Worm (Caenorhabditis elegans) whole organism, L3 larva: ENCODE data around the gene vit-6.

Source experiments
- aly-2 ChIP-seq: fragments of 150-350 bp; optimal IDR thresholded peaks from 2 replicates; lab custom pipeline; 2014; ENCODE audit warnings: missing biosample characterization, missing genetic modification characterization
- ama-1 ChIP-seq: fragments of 150-350 bp; optimal IDR thresholded peaks from 2 replicates; lab custom pipeline; 2018
- ceh-16 ChIP-seq: sonication (generic microtip); optimal IDR thresholded peaks from 2 replicates; lab custom pipeline; 2017; ENCODE audit warnings: missing biosample characterization, missing genetic modification characterization
- ceh-28 ChIP-seq: fragments of 150-350 bp; optimal IDR thresholded peaks from 2 replicates; lab custom pipeline; 2014; ENCODE audit warnings: missing biosample characterization, missing genetic modification reagents, missing genetic modification characterization
- ceh-82 ChIP-seq: fragments of 150-350 bp; optimal IDR thresholded peaks from 2 replicates; lab custom pipeline; 2014; ENCODE audit warnings: missing biosample characterization, missing genetic modification characterization
- ceh-9 ChIP-seq: sonication (generic microtip); optimal IDR thresholded peaks from 2 replicates; lab custom pipeline; 2018; ENCODE audit warnings: missing biosample characterization, missing genetic modification characterization
- daf-12 ChIP-seq: fragments of 150-350 bp; optimal IDR thresholded peaks from 2 replicates; lab custom pipeline; 2014; ENCODE audit warnings: missing biosample characterization, missing genetic modification reagents, missing genetic modification characterization
- egl-27 ChIP-seq: sonication (generic microtip); optimal IDR thresholded peaks from 4 replicates; lab custom pipeline; 2017; ENCODE audit warnings: missing biosample characterization, missing genetic modification reagents, missing genetic modification characterization
- egl-5 ChIP-seq: fragments of 150-350 bp; optimal IDR thresholded peaks from 2 replicates; lab custom pipeline; 2017; ENCODE audit warnings: missing biosample characterization, missing genetic modification reagents, missing genetic modification characterization, inconsistent platforms
- elt-1 ChIP-seq: fragments of 150-350 bp; optimal IDR thresholded peaks from 2 replicates; lab custom pipeline; 2014; ENCODE audit warnings: missing biosample characterization, missing genetic modification characterization
- elt-3 ChIP-seq, 3 experiments: fragments of 150-350 bp in 1 of 3; sonication (generic microtip) in 2 of 3; optimal IDR thresholded peaks; 2 replicates in 2 of 3; 4 replicates in 1 of 3; lab custom pipeline; 2014 to 2017; ENCODE audit warnings: missing biosample characterization in 3 of 3, missing genetic modification characterization in 3 of 3
- eor-1 ChIP-seq, 2 experiments: fragments of 150-350 bp; optimal IDR thresholded peaks; 2 replicates each; lab custom pipeline; 2014 to 2018; ENCODE audit warnings: missing biosample characterization in 2 of 2, missing genetic modification characterization in 2 of 2
- fkh-10 ChIP-seq: sonication (generic microtip); optimal IDR thresholded peaks from 2 replicates; lab custom pipeline; 2017; ENCODE audit warnings: missing biosample characterization, missing genetic modification reagents, missing genetic modification characterization
- fkh-2 ChIP-seq: fragments of 150-350 bp; optimal IDR thresholded peaks from 2 replicates; lab custom pipeline; 2014; ENCODE audit warnings: missing biosample characterization, missing genetic modification reagents, missing genetic modification characterization
- fos-1 ChIP-seq: fragments of 150-350 bp; optimal IDR thresholded peaks from 2 replicates; lab custom pipeline; 2014; ENCODE audit warnings: missing biosample characterization, missing genetic modification characterization
- lin-15B ChIP-seq: fragments of 150-350 bp; optimal IDR thresholded peaks from 2 replicates; lab custom pipeline; 2014; ENCODE audit warnings: missing biosample characterization, missing genetic modification characterization
- lsy-12 ChIP-seq: sonication (generic microtip); optimal IDR thresholded peaks from 2 replicates; lab custom pipeline; 2016; ENCODE audit warnings: mild to moderate bottlenecking, missing genetic modification characterization, missing compliant biosample characterization
- mml-1 ChIP-seq: fragments of 150-350 bp; sonication (generic microtip); optimal IDR thresholded peaks from 3 replicates; lab custom pipeline; 2014; ENCODE audit warnings: missing biosample characterization, missing genetic modification characterization
- nhr-12 ChIP-seq: fragments of 150-350 bp; optimal IDR thresholded peaks from 2 replicates; lab custom pipeline; 2014; ENCODE audit warnings: missing biosample characterization, missing genetic modification characterization
- nhr-23 ChIP-seq: fragments of 150-350 bp; optimal IDR thresholded peaks from 2 replicates; lab custom pipeline; 2014; ENCODE audit warnings: missing biosample characterization, missing genetic modification reagents, missing genetic modification characterization
- nhr-237 ChIP-seq: fragments of 150-350 bp; optimal IDR thresholded peaks from 2 replicates; lab custom pipeline; 2014; ENCODE audit warnings: missing biosample characterization, missing genetic modification characterization
- nhr-25 ChIP-seq: sonication (generic microtip); optimal IDR thresholded peaks from 2 replicates; lab custom pipeline; 2017; ENCODE audit warnings: missing biosample characterization, missing genetic modification characterization
- nhr-43 ChIP-seq: sonication (generic microtip); optimal IDR thresholded peaks from 2 replicates; lab custom pipeline; 2016; ENCODE audit warnings: mild to moderate bottlenecking, missing genetic modification characterization, missing compliant biosample characterization; ENCODE audit not compliant: poor library complexity, severe bottlenecking
- nhr-67 ChIP-seq: fragments of 150-350 bp; optimal IDR thresholded peaks from 2 replicates; lab custom pipeline; 2014; ENCODE audit warnings: missing biosample characterization, missing genetic modification characterization
- nhr-77 ChIP-seq: fragments of 150-350 bp; optimal IDR thresholded peaks from 2 replicates; lab custom pipeline; 2014; ENCODE audit warnings: missing biosample characterization, missing genetic modification characterization
- pha-4 ChIP-seq: fragments of 150-350 bp; optimal IDR thresholded peaks from 2 replicates; lab custom pipeline; 2014; ENCODE audit warnings: missing biosample characterization, missing genetic modification reagents, missing genetic modification characterization
- pqm-1 ChIP-seq: fragments of 150-350 bp; optimal IDR thresholded peaks from 2 replicates; lab custom pipeline; 2017; ENCODE audit warnings: missing biosample characterization, missing genetic modification characterization, inconsistent platforms
- sea-2 ChIP-seq: fragments of 150-350 bp; sonication (generic microtip); optimal IDR thresholded peaks from 4 replicates; lab custom pipeline; 2014; ENCODE audit warnings: missing biosample characterization, missing genetic modification reagents, missing genetic modification characterization
- skn-1 ChIP-seq: fragments of 150-350 bp; optimal IDR thresholded peaks from 2 replicates; lab custom pipeline; 2014; ENCODE audit warnings: missing biosample characterization, missing genetic modification characterization
- snpc-4 ChIP-seq: fragments of 150-350 bp; optimal IDR thresholded peaks from 2 replicates; lab custom pipeline; 2014; ENCODE audit warnings: missing biosample characterization, missing genetic modification characterization
- unc-39 ChIP-seq: sonication (generic microtip); optimal IDR thresholded peaks from 4 replicates; lab custom pipeline; 2017; ENCODE audit warnings: missing biosample characterization, missing genetic modification characterization
- ztf-4 ChIP-seq: fragments of 150-350 bp; optimal IDR thresholded peaks from 2 replicates; lab custom pipeline; 2014; ENCODE audit warnings: missing biosample characterization, missing genetic modification characterization

The vit-6 gene

DNA sequence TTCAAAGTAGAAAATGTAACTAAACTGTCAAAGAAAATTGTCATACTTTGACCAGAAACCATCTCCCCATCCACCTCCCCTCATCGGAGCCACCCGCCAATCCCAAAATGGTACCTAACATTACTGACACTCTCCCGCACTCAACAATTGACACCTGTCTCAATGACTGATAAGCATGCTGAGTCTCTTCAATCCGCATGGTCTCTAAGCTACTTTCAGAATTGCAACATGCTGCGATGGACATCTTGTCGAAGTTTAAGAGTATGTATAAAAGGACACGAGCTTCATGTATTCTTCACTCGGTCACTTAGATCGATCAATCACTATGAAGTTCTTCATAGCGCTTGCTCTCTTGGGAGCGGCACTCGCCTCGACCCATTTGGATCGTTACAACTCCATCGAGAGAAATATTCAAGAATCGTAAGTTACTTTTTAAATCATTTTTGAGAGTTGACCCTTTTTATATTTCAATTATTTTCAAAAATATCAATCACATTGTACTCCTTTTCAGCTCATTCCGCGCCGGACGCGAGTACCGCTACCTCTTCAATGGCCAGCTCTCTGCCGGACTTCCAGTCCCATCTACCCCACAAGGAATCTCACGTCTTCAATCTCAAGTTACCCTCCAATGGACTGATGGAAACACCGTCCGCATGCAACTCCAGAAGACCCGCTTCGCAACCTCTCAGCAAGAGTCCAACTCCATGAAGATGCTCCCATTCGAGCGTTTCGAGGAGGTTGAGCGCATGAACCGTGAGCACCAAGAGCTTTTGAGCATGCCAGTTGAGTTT is at the start of gene vit-6:
Gene vit-6 (plus strand): TSS at position 310 of the 791 bp plus-strand sequence.
- TF ChIP-seq ceh-16 (tag; lab: Kevin White, UChicago): no peak
- TF ChIP-seq nhr-43 (tag; lab: Kevin White, UChicago): no peak
- no peak for TF ChIP-seq ceh-28 (tag; lab: Kevin White, UChicago)
- TF ChIP-seq elt-1 (tag; lab: Kevin White, UChicago): no peak
- no peak for TF ChIP-seq egl-27 (tag; lab: Kevin White, UChicago)
- TF ChIP-seq skn-1 (tag; lab: Kevin White, UChicago): no peak
- TF ChIP-seq fkh-10 (GFP tag; lab: Kevin White, UChicago): no peak
- no peak for TF ChIP-seq fos-1 (tag; lab: Kevin White, UChicago)
- TF ChIP-seq aly-2 (tag; lab: Kevin White, UChicago): no peak
- TF ChIP-seq snpc-4 (tag; lab: Kevin White, UChicago): no peak
- TF ChIP-seq unc-39 (tag; lab: Kevin White, UChicago): no peak
- TF ChIP-seq nhr-77: no peak
- TF ChIP-seq ztf-4 (tag; lab: Kevin White, UChicago): no peak

ce11 chrIV:8211747-8212146 is 49.2 kb upstream of the vit-6 start, which contains the start of gene C07G1.7:
Gene C07G1.7 (minus strand): TSS chrIV:8211847.
- TF ChIP-seq egl-5 (tag; lab: Kevin White, UChicago): no peak
- TF ChIP-seq skn-1 (tag; lab: Kevin White, UChicago): no peak
- TF ChIP-seq lsy-12 (tag; lab: Kevin White, UChicago): no peak
- no peak for TF ChIP-seq mml-1
- TF ChIP-seq sea-2 (GFP tag; lab: Kevin White, UChicago): no peak
- no peak for TF ChIP-seq nhr-43 (tag; lab: Kevin White, UChicago)
- TF ChIP-seq, all 47 proteins: peak for 0

DNA sequence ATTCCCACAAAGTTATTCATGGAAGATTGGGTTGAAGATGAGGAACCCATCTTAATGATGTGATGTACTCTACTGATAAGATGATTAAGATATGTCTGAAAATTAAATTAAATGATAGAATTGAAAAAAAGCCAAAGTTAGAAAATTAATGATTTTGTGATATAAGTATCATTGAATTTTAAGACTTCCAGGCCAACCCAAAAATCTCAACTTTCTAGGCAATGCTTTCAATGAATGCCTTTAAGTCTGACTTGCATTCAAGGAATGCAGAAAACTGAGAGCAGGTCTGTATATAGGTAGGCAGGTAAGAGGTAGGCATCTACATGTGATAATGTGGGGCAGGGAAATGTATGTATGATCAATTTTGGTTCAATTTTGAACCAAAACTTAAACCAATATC is 41.0 kb upstream of the vit-6 start, which contains the start of gene ocr-2:
Gene ocr-2 (minus strand): TSS at position 101 of the 400 bp plus-strand sequence.
- no peak for TF ChIP-seq daf-12 (tag; lab: Kevin White, UChicago)
- no peak for TF ChIP-seq ceh-82
- TF ChIP-seq fos-1 (tag; lab: Kevin White, UChicago): no peak
- no peak for TF ChIP-seq nhr-77
- no peak for TF ChIP-seq unc-39 (tag; lab: Kevin White, UChicago)
- TF ChIP-seq fkh-2 (tag; lab: Kevin White, UChicago): no peak
- no peak for TF ChIP-seq ztf-4 (tag; lab: Kevin White, UChicago)
- no peak for TF ChIP-seq pqm-1 (tag; lab: Kevin White, UChicago)
- TF ChIP-seq ceh-9: no peak
- no peak for TF ChIP-seq nhr-23 (tag; lab: Kevin White, UChicago)
- no peak for TF ChIP-seq nhr-12
- TF ChIP-seq lin-15B: no peak
- no peak for TF ChIP-seq elt-1 (tag; lab: Kevin White, UChicago)

- TF ChIP-seq snpc-4 (tag; lab: Kevin White, UChicago) (no peak), mml-1 (no peak), nhr-12 (no peak), pha-4 (tag; lab: Kevin White, UChicago) (peak; percentile 47), nhr-237 (tag; lab: Kevin White, UChicago) (no peak), elt-1 (tag; lab: Kevin White, UChicago) (no peak), fkh-10 (GFP tag; lab: Kevin White, UChicago) (no peak), aly-2 (tag; lab: Kevin White, UChicago) (no peak), nhr-67 (tag; lab: Kevin White, UChicago) (no peak), ama-1 (lab: Kevin White, UChicago) (no peak), nhr-25 (peak; percentile 36), nhr-23 (tag; lab: Kevin White, UChicago) (no peak), egl-27 (tag; lab: Kevin White, UChicago) (no peak), unc-39 (tag; lab: Kevin White, UChicago) (no peak), elt-3 (tag; optimal IDR thresholded peaks at IDR 0.05; lab: Kevin White, UChicago) (no peak), skn-1 (tag; lab: Kevin White, UChicago) (no peak), nhr-43 (tag; lab: Kevin White, UChicago) (no peak), fkh-2 (tag; lab: Kevin White, UChicago) (no peak), eor-1 (tag; optimal IDR thresholded peaks at IDR 0.05; lab: Kevin White, UChicago) (no peak), egl-5 (tag; lab: Kevin White, UChicago) (peak; percentile 22), sea-2 (GFP tag; lab: Kevin White, UChicago) (no peak)
- TF ChIP-seq, all 47 proteins: peak for 3
Observed at ce11 chrIV:8221946-8222345, 39.0 kb upstream of the vit-6 start, which contains the start of gene gpx-6. Gene gpx-6 (plus strand): TSS chrIV:8222202.
